Worm (Caenorhabditis elegans) whole organism, midembryonic: ENCODE data around the gene W09B6.4.

Experiments used
- T22C8.4 ChIP-seq: fragments of 200-800 bp; sonication (Bioruptor generic); IDR thresholded peaks from 2 replicates; pipeline ENCODE4 v1.3.6; 2022; ENCODE audit warnings: missing genetic modification characterization, missing compliant biosample characterization
- cog-1 ChIP-seq: sonication (generic microtip); optimal IDR thresholded peaks from 2 replicates; lab custom pipeline; 2016; ENCODE audit warnings: missing genetic modification characterization, missing compliant biosample characterization
- flt-1 ChIP-seq: fragments of 200-800 bp; sonication (Bioruptor generic); IDR thresholded peaks from 2 replicates; pipeline ENCODE4 v1.3.6; 2022; ENCODE audit warnings: missing genetic modification characterization, missing compliant biosample characterization
- klf-2 ChIP-seq: fragments of 200-800 bp; sonication (Bioruptor generic); conservative IDR thresholded peaks from 2 replicates; pipeline ENCODE4 v1.3.6; 2022; ENCODE audit warnings: missing genetic modification reagents, missing genetic modification characterization, missing compliant biosample characterization
- med-1 ChIP-seq: sonication (generic microtip); optimal IDR thresholded peaks from 2 replicates; lab custom pipeline; 2017; ENCODE audit warnings: missing genetic modification characterization, mild to moderate bottlenecking, missing compliant biosample characterization, antibody characterized with exemption, missing genetic modification reagents; ENCODE audit not compliant: insufficient read depth
- ref-1 ChIP-seq: fragments of 200-800 bp; sonication (Bioruptor generic); conservative IDR thresholded peaks from 2 replicates; pipeline ENCODE4 v1.3.6; 2022; ENCODE audit warnings: missing genetic modification reagents, missing genetic modification characterization, missing compliant biosample characterization
- tab-1 ChIP-seq: fragments of 200-800 bp; sonication (Bioruptor generic); IDR thresholded peaks from 2 replicates; pipeline ENCODE4 v1.3.6; 2022; ENCODE audit warnings: missing genetic modification characterization, missing compliant biosample characterization
- ztf-23 ChIP-seq: fragments of 200-800 bp; sonication (Bioruptor generic); IDR thresholded peaks from 2 replicates; pipeline ENCODE4 v1.3.6; 2022; ENCODE audit warnings: missing genetic modification reagents, missing genetic modification characterization, missing compliant biosample characterization
- ztf-29 ChIP-seq: fragments of 200-800 bp; sonication (Bioruptor generic); IDR thresholded peaks from 2 replicates; pipeline ENCODE4 v1.3.6; 2022; ENCODE audit warnings: missing genetic modification reagents, missing genetic modification characterization, missing compliant biosample characterization

Gene W09B6.4

ce11 chrII:1100719-1101118 lies 39.9 kb downstream of the W09B6.4 start, which contains the start of gene pho-14:
pho-14 (minus strand) TSS chrII:1100819.
- TF ChIP-seq ztf-23 (GFP tag; lab: Robert Waterston, UW) (no peak), ref-1 (no peak), tab-1 (GFP tag; lab: Robert Waterston, UW) (no peak), klf-2 (GFP tag; lab: Robert Waterston, UW) (no peak), T22C8.4 (GFP tag; lab: Robert Waterston, UW) (no peak), flt-1 (GFP tag; lab: Robert Waterston, UW) (no peak), cog-1 (tag; lab: Kevin White, UChicago) (no peak), ztf-29 (GFP tag; lab: Robert Waterston, UW) (no peak), med-1 (GFP tag; lab: Kevin White, UChicago) (no peak)

- TF ChIP-seq klf-2 (GFP tag; lab: Robert Waterston, UW), result no peak
- no peak for TF ChIP-seq tab-1 (GFP tag; lab: Robert Waterston, UW)
- TF ChIP-seq ztf-23 (GFP tag; lab: Robert Waterston, UW), result no peak
- no peak for TF ChIP-seq T22C8.4 (GFP tag; lab: Robert Waterston, UW)
- no peak for TF ChIP-seq ztf-29 (GFP tag; lab: Robert Waterston, UW)
- TF ChIP-seq cog-1 (tag; lab: Kevin White, UChicago), result no peak
- TF ChIP-seq ref-1, result no peak
- no peak for TF ChIP-seq med-1 (GFP tag; lab: Kevin White, UChicago)
- TF ChIP-seq flt-1 (GFP tag; lab: Robert Waterston, UW), result no peak
Measured at ce11 chrII:1091706-1092105, 48.9 kb downstream of the W09B6.4 start, which contains the start of gene snf-3. snf-3 (plus strand) TSS chrII:1092006.

ce11 chrII:1090743-1091142 lies 49.9 kb downstream of the W09B6.4 start:
- TF ChIP-seq ref-1 (no peak), med-1 (GFP tag; lab: Kevin White, UChicago) (no peak), flt-1 (GFP tag; lab: Robert Waterston, UW) (no peak), T22C8.4 (GFP tag; lab: Robert Waterston, UW) (no peak), klf-2 (GFP tag; lab: Robert Waterston, UW) (no peak), tab-1 (GFP tag; lab: Robert Waterston, UW) (no peak), cog-1 (tag; lab: Kevin White, UChicago) (no peak), ztf-29 (GFP tag; lab: Robert Waterston, UW) (no peak), ztf-23 (GFP tag; lab: Robert Waterston, UW) (no peak)

ce11 chrII:1088527-1089230 lies 52.0 kb downstream of the W09B6.4 start:
- TF ChIP-seq ztf-23 (GFP tag; lab: Robert Waterston, UW) (no peak), klf-2 (GFP tag; lab: Robert Waterston, UW) (no peak), cog-1 (tag; lab: Kevin White, UChicago) (no peak), tab-1 (GFP tag; lab: Robert Waterston, UW) (no peak), ztf-29 (GFP tag; lab: Robert Waterston, UW) (no peak), flt-1 (GFP tag; lab: Robert Waterston, UW) (no peak), med-1 (GFP tag; lab: Kevin White, UChicago) (no peak), ref-1 (no peak), T22C8.4 (GFP tag; lab: Robert Waterston, UW) (no peak)

ce11 chrII:1086479-1086878 lies 54.2 kb downstream of the W09B6.4 start:
- TF ChIP-seq T22C8.4 (GFP tag; lab: Robert Waterston, UW), result no peak
- no peak for TF ChIP-seq cog-1 (tag; lab: Kevin White, UChicago)
- no peak for TF ChIP-seq flt-1 (GFP tag; lab: Robert Waterston, UW)
- TF ChIP-seq ztf-29 (GFP tag; lab: Robert Waterston, UW), result no peak
- TF ChIP-seq med-1 (GFP tag; lab: Kevin White, UChicago), result no peak
- TF ChIP-seq ref-1, result no peak
- TF ChIP-seq ztf-23 (GFP tag; lab: Robert Waterston, UW), result no peak
- no peak for TF ChIP-seq klf-2 (GFP tag; lab: Robert Waterston, UW)
- TF ChIP-seq tab-1 (GFP tag; lab: Robert Waterston, UW), result no peak

- TF ChIP-seq cog-1 (tag; lab: Kevin White, UChicago), result no peak
- no peak for TF ChIP-seq klf-2 (GFP tag; lab: Robert Waterston, UW)
- no peak for TF ChIP-seq ref-1
- no peak for TF ChIP-seq med-1 (GFP tag; lab: Kevin White, UChicago)
- TF ChIP-seq ztf-29 (GFP tag; lab: Robert Waterston, UW), result no peak
- TF ChIP-seq flt-1 (GFP tag; lab: Robert Waterston, UW), result no peak
- TF ChIP-seq ztf-23 (GFP tag; lab: Robert Waterston, UW), result no peak
- TF ChIP-seq T22C8.4 (GFP tag; lab: Robert Waterston, UW), result no peak
- no peak for TF ChIP-seq tab-1 (GFP tag; lab: Robert Waterston, UW)
Measured at ce11 chrII:1085546-1085945, 55.1 kb downstream of the W09B6.4 start.

- TF ChIP-seq cog-1 (tag; lab: Kevin White, UChicago), result peak; percentile 39
- TF ChIP-seq tab-1 (GFP tag; lab: Robert Waterston, UW), result no peak
- no peak for TF ChIP-seq ztf-23 (GFP tag; lab: Robert Waterston, UW)
Measured at ce11 chrII:1084899-1085298, 55.7 kb downstream of the W09B6.4 start.

ce11 chrII:1082859-1083258 lies 57.8 kb downstream of the W09B6.4 start, which contains the start of gene K02E7.1:
K02E7.1 (plus strand) TSS chrII:1083159.
- TF ChIP-seq T22C8.4 (GFP tag; lab: Robert Waterston, UW), result no peak
- TF ChIP-seq cog-1 (tag; lab: Kevin White, UChicago), result no peak
- TF ChIP-seq ztf-29 (GFP tag; lab: Robert Waterston, UW), result no peak
- TF ChIP-seq ztf-23 (GFP tag; lab: Robert Waterston, UW), result no peak
- TF ChIP-seq tab-1 (GFP tag; lab: Robert Waterston, UW), result no peak
- TF ChIP-seq med-1 (GFP tag; lab: Kevin White, UChicago), result no peak
